Fruit fly (Drosophila melanogaster): ENCODE data around the gene CG18273.
A peak's percentile ranks its signal among the peaks of the same experiment; 100 is the strongest.

DNA sequence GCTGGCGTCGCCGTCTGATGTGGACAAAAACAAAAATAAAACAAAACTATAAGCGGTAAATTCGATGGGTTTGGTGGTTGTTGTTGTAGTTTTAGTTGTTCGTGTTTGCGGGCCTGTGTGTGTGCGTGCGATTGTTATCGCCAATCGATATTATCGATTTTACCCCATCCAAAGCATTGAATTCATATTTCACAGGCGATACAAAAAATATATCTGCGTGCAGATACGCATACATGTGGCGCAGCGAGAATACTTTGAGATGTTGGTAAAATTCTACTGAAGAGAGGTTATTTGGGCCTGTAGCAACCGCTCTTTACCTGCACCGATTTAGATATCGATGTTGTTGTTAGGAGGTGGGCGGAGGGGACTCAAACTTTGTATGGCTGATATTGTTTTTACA lies 34.3 kb upstream of the CG18273 start:
- TF ChIP-seq zen (tag; optimal IDR thresholded peaks at IDR 0.05), result no peak
- no peak for TF ChIP-seq sim (GFP tag; IDR thresholded peaks at IDR 0.05)
- no peak for TF ChIP-seq Dfd (GFP tag; optimal IDR thresholded peaks at IDR 0.05)
- TF ChIP-seq Scr (GFP tag; IDR thresholded peaks at IDR 0.05; ENCODE audit: partially characterized antibody), result peak; percentile 52
- no peak for TF ChIP-seq CG3065 (GFP tag; optimal IDR thresholded peaks at IDR 0.05)
- no peak for TF ChIP-seq NK7.1 (GFP tag; optimal IDR thresholded peaks at IDR 0.05)
- no peak for TF ChIP-seq Rx (GFP tag; IDR thresholded peaks at IDR 0.05)
- no peak for TF ChIP-seq zf30C (GFP tag; optimal IDR thresholded peaks at IDR 0.05)

All from whole organism, embryonic.